Fruit fly (Drosophila melanogaster) whole organism, adult: Measurements from ENCODE around the gene CG31446.

Experiments
- CG12768 ChIP-seq: fragments of 200-800 bp; sonication (Bioruptor generic); optimal IDR thresholded peaks from 2 replicates; lab custom pipeline; 2017; ENCODE audit warnings: missing biosample characterization, missing genetic modification characterization, mild to moderate bottlenecking, moderate library complexity, missing genetic modification reagents
- CG7101 ChIP-seq: fragments of 200-800 bp; sonication (Bioruptor generic); optimal IDR thresholded peaks from 2 replicates; lab custom pipeline; 2018; ENCODE audit warnings: missing biosample characterization, mild to moderate bottlenecking, missing genetic modification characterization, moderate library complexity

- no peak for TF ChIP-seq CG7101 (tag; lab: Kevin White, UChicago)
- TF ChIP-seq CG12768 = no peak
Measured at dm6 chr3R:15646899-15647443, 45.9 kb upstream of the CG31446 start.
